Worm (Caenorhabditis elegans) whole organism, L1 larva: ENCODE measurements around the gene F16G10.6.

Source experiments
- C34B4.2 ChIP-seq: sonication (generic microtip); optimal IDR thresholded peaks from 2 replicates; lab custom pipeline; 2017; ENCODE audit warnings: mild to moderate bottlenecking, missing genetic modification characterization, missing compliant biosample characterization
- F16B12.6 ChIP-seq: fragments of 150-350 bp; optimal IDR thresholded peaks from 2 replicates; lab custom pipeline; 2014; ENCODE audit warnings: missing biosample characterization, missing genetic modification characterization
- alr-1 ChIP-seq: fragments of 200-800 bp; sonication (Bioruptor generic); optimal IDR thresholded peaks from 2 replicates; lab custom pipeline; 2018; ENCODE audit warnings: borderline replicate concordance, mild to moderate bottlenecking, missing genetic modification characterization, missing compliant biosample characterization
- blmp-1 ChIP-seq: fragments of 150-350 bp; optimal IDR thresholded peaks from 2 replicates; lab custom pipeline; 2014; ENCODE audit warnings: missing biosample characterization, missing genetic modification characterization
- dsc-1 ChIP-seq: sonication (generic microtip); optimal IDR thresholded peaks from 2 replicates; lab custom pipeline; 2016; ENCODE audit warnings: mild to moderate bottlenecking, missing genetic modification characterization, missing compliant biosample characterization
- efl-1 ChIP-seq, 4 experiments: fragments of 150-350 bp; optimal IDR thresholded peaks in 3 of 4; peaks in 1 of 4; 1 replicate in 1 of 4; 2 replicates in 3 of 4; lab custom pipeline; 2014; ENCODE audit warnings: missing biosample characterization in 2 of 4, missing genetic modification characterization in 2 of 4, missing genetic modification reagents in 2 of 4
- efl-3 ChIP-seq: fragments of 200-800 bp; sonication (Bioruptor generic); optimal IDR thresholded peaks from 2 replicates; lab custom pipeline; 2018; ENCODE audit warnings: mild to moderate bottlenecking, missing genetic modification characterization, missing compliant biosample characterization
- egl-27 ChIP-seq, 2 experiments: fragments of 150-350 bp in 1 of 2; sonication (generic microtip); optimal IDR thresholded peaks; 3 replicates each; lab custom pipeline; 2017 to 2018; ENCODE audit warnings: missing biosample characterization in 2 of 2, missing genetic modification characterization in 2 of 2, missing genetic modification reagents in 2 of 2
- elt-2 ChIP-seq: sonication (generic microtip); optimal IDR thresholded peaks from 2 replicates; lab custom pipeline; 2016; ENCODE audit warnings: missing genetic modification characterization, mild to moderate bottlenecking, inconsistent platforms, missing compliant biosample characterization, missing genetic modification reagents
- fkh-10 ChIP-seq: sonication (generic microtip); optimal IDR thresholded peaks from 2 replicates; lab custom pipeline; 2017; ENCODE audit warnings: missing biosample characterization, missing genetic modification reagents, missing genetic modification characterization
- hlh-17 ChIP-seq: fragments of 200-800 bp; sonication (Bioruptor generic); optimal IDR thresholded peaks from 2 replicates; lab custom pipeline; 2018; ENCODE audit warnings: missing genetic modification characterization, mild to moderate bottlenecking, missing compliant biosample characterization, moderate library complexity, borderline replicate concordance
- hlh-4 ChIP-seq: sonication (generic microtip); optimal IDR thresholded peaks from 2 replicates; lab custom pipeline; 2016; ENCODE audit warnings: mild to moderate bottlenecking, missing genetic modification characterization, missing compliant biosample characterization
- hpl-2 ChIP-seq: fragments of 150-350 bp; optimal IDR thresholded peaks from 2 replicates; lab custom pipeline; 2014; ENCODE audit warnings: missing biosample characterization, missing genetic modification reagents, missing genetic modification characterization
- irx-1 ChIP-seq: sonication (generic microtip); optimal IDR thresholded peaks from 2 replicates; lab custom pipeline; 2016; ENCODE audit warnings: missing genetic modification characterization, missing compliant biosample characterization
- lin-14 ChIP-seq: fragments of 200-800 bp; sonication (Bioruptor generic); optimal IDR thresholded peaks from 2 replicates; lab custom pipeline; 2018; ENCODE audit warnings: mild to moderate bottlenecking, missing genetic modification characterization, moderate library complexity, missing compliant biosample characterization
- lin-35 ChIP-seq, 2 experiments: fragments of 150-350 bp; optimal IDR thresholded peaks; 2 replicates each; lab custom pipeline; 2014; ENCODE audit warnings: missing biosample characterization in 2 of 2, missing genetic modification characterization in 2 of 2, missing genetic modification reagents in 2 of 2
- lin-39 ChIP-seq: fragments of 150-350 bp; optimal IDR thresholded peaks from 2 replicates; lab custom pipeline; 2014; ENCODE audit warnings: missing biosample characterization, missing genetic modification reagents, missing genetic modification characterization
- lir-3 ChIP-seq: sonication (generic microtip); optimal IDR thresholded peaks from 2 replicates; lab custom pipeline; 2016; ENCODE audit warnings: mild to moderate bottlenecking, missing genetic modification characterization, moderate library complexity, missing compliant biosample characterization; ENCODE audit not compliant: poor library complexity
- lsy-2 ChIP-seq, 2 experiments: fragments of 150-350 bp; optimal IDR thresholded peaks; 2 replicates each; lab custom pipeline; 2014; ENCODE audit warnings: missing biosample characterization in 2 of 2, missing genetic modification characterization in 2 of 2
- mdl-1 ChIP-seq, 2 experiments: fragments of 150-350 bp; optimal IDR thresholded peaks; 2 replicates each; lab custom pipeline; 2014 to 2017; ENCODE audit warnings: missing biosample characterization in 2 of 2, missing genetic modification characterization in 2 of 2, inconsistent platforms in 1 of 2
- mep-1 ChIP-seq: fragments of 150-350 bp; optimal IDR thresholded peaks from 2 replicates; lab custom pipeline; 2014; ENCODE audit warnings: missing biosample characterization, missing genetic modification characterization
- nhr-20 ChIP-seq: sonication (generic microtip); optimal IDR thresholded peaks from 2 replicates; lab custom pipeline; 2016; ENCODE audit warnings: mild to moderate bottlenecking, missing genetic modification characterization, missing compliant biosample characterization
- nhr-237 ChIP-seq: fragments of 150-350 bp; optimal IDR thresholded peaks from 2 replicates; lab custom pipeline; 2014; ENCODE audit warnings: missing biosample characterization, missing genetic modification characterization
- nhr-71 ChIP-seq: sonication (generic microtip); optimal IDR thresholded peaks from 2 replicates; lab custom pipeline; 2016; ENCODE audit warnings: mild to moderate bottlenecking, missing genetic modification characterization, moderate library complexity, missing compliant biosample characterization
- nhr-76 ChIP-seq: sonication (generic microtip); optimal IDR thresholded peaks from 2 replicates; lab custom pipeline; 2017; ENCODE audit warnings: missing biosample characterization, missing genetic modification characterization
- nhr-77 ChIP-seq: fragments of 150-350 bp; optimal IDR thresholded peaks from 2 replicates; lab custom pipeline; 2014; ENCODE audit warnings: missing biosample characterization, missing genetic modification characterization
- nhr-90 ChIP-seq: sonication (generic microtip); optimal IDR thresholded peaks from 2 replicates; lab custom pipeline; 2016; ENCODE audit warnings: mild to moderate bottlenecking, missing genetic modification characterization, missing compliant biosample characterization; ENCODE audit not compliant: poor library complexity
- pag-3 ChIP-seq: sonication (generic microtip); optimal IDR thresholded peaks from 2 replicates; lab custom pipeline; 2017; ENCODE audit warnings: missing genetic modification characterization, mild to moderate bottlenecking, missing compliant biosample characterization, antibody characterized with exemption, borderline replicate concordance; ENCODE audit not compliant: insufficient read depth
- pax-3 ChIP-seq: fragments of 200-800 bp; sonication (Bioruptor generic); optimal IDR thresholded peaks from 2 replicates; lab custom pipeline; 2018; ENCODE audit warnings: mild to moderate bottlenecking, missing genetic modification characterization, moderate library complexity, missing compliant biosample characterization
- pqm-1 ChIP-seq: sonication (generic microtip); optimal IDR thresholded peaks from 3 replicates; lab custom pipeline; 2017; ENCODE audit warnings: missing biosample characterization, missing genetic modification characterization
- rnt-1 ChIP-seq: sonication (generic microtip); optimal IDR thresholded peaks from 2 replicates; lab custom pipeline; 2016; ENCODE audit warnings: mild to moderate bottlenecking, missing genetic modification characterization, moderate library complexity, missing compliant biosample characterization
- snpc-4 ChIP-seq: fragments of 150-350 bp; optimal IDR thresholded peaks from 2 replicates; lab custom pipeline; 2014; ENCODE audit warnings: missing biosample characterization, missing genetic modification characterization
- snu-23 ChIP-seq: sonication (generic microtip); optimal IDR thresholded peaks from 2 replicates; lab custom pipeline; 2016; ENCODE audit warnings: missing genetic modification characterization, missing compliant biosample characterization
- sptf-1 ChIP-seq: fragments of 150-350 bp; optimal IDR thresholded peaks from 2 replicates; lab custom pipeline; 2014; ENCODE audit warnings: missing biosample characterization, missing genetic modification characterization
- swsn-7 ChIP-seq: sonication (generic microtip); optimal IDR thresholded peaks from 2 replicates; lab custom pipeline; 2016; ENCODE audit warnings: missing genetic modification characterization, missing compliant biosample characterization
- tbx-2 ChIP-seq: sonication (generic microtip); optimal IDR thresholded peaks from 2 replicates; lab custom pipeline; 2016; ENCODE audit warnings: missing genetic modification characterization, missing compliant biosample characterization
- unc-86 ChIP-seq: sonication (generic microtip); optimal IDR thresholded peaks from 2 replicates; lab custom pipeline; 2016; ENCODE audit warnings: missing genetic modification characterization, missing compliant biosample characterization
- xbp-1 ChIP-seq: sonication (generic microtip); optimal IDR thresholded peaks from 2 replicates; lab custom pipeline; 2016; ENCODE audit warnings: missing genetic modification characterization, missing compliant biosample characterization
- ztf-4 ChIP-seq: fragments of 150-350 bp; optimal IDR thresholded peaks from 2 replicates; lab custom pipeline; 2014; ENCODE audit warnings: missing biosample characterization, missing genetic modification characterization

The F16G10.6 gene

ce11 chrII:2340974-2341373 is 36.7 kb downstream of the F16G10.6 start:
- TF ChIP-seq nhr-71 (tag; lab: Kevin White, UChicago) (no peak), nhr-77 (tag; lab: Kevin White, UChicago) (no peak), C34B4.2 (tag; lab: Kevin White, UChicago) (no peak), rnt-1 (tag; lab: Kevin White, UChicago) (peak; percentile 78), snu-23 (GFP tag; lab: Kevin White, UChicago) (peak; percentile 6), unc-86 (tag; lab: Kevin White, UChicago) (no peak), nhr-90 (tag; lab: Kevin White, UChicago) (no peak), efl-3 (no peak), mdl-1 (tag; optimal IDR thresholded peaks at IDR 0.05; lab: Kevin White, UChicago) (no peak), pag-3 (tag; lab: Kevin White, UChicago) (no peak), pqm-1 (tag; lab: Kevin White, UChicago) (no peak), lin-14 (GFP tag; lab: Kevin White, UChicago) (peak; percentile 61), lsy-2 (tag; optimal IDR thresholded peaks at IDR 0.05; lab: Kevin White, UChicago) (peak in 1 of 2 experiments; percentile 10), efl-1 (optimal IDR thresholded peaks at IDR 0.05; lab: Kevin White, UChicago) (peak; percentile 34 to 44), efl-1 (GFP tag; optimal IDR thresholded peaks at IDR 0.05 in 1 of 2; lab: Kevin White, UChicago) (peak; percentile 18 to 20), blmp-1 (tag; lab: Kevin White, UChicago) (no peak), fkh-10 (GFP tag; lab: Kevin White, UChicago) (no peak), F16B12.6 (peak; percentile 4), lin-35 (GFP tag; optimal IDR thresholded peaks at IDR 0.05; lab: Kevin White, UChicago) (peak; percentile 10 to 23), egl-27 (tag; optimal IDR thresholded peaks at IDR 0.05; lab: Kevin White, UChicago) (no peak), mep-1 (tag; lab: Kevin White, UChicago) (peak; percentile 35)

- no peak for TF ChIP-seq swsn-7 (tag; lab: Kevin White, UChicago)
- TF ChIP-seq tbx-2 (tag; lab: Kevin White, UChicago), result no peak
- no peak for TF ChIP-seq lir-3
- TF ChIP-seq nhr-237, result no peak
- no peak for TF ChIP-seq lin-39 (tag; lab: Kevin White, UChicago)
- TF ChIP-seq nhr-76, result no peak
- no peak for TF ChIP-seq alr-1 (tag; lab: Kevin White, UChicago)
Measured at ce11 chrII:2336177-2336576, 41.5 kb downstream of the F16G10.6 start.

DNA sequence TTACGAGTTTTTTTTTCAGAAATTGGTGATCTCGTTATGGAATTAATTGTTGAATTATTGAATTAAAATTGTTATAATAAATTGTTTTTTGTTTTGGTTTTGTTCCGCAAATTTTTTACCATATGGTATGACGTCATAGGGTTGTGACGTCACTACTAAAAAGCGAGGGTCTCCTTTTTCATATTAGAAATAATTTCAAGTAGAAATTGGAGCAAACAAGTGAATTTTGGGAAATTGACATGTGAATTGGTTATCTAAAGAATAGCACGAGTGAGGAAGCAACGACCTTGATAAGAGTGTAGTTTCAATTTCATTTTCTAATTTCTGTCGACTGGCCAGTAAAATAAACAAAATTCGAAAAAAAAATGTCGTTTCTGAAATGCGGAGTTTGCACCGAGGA is 42.1 kb downstream of the F16G10.6 start, which contains the start of gene F43C11.7:
Gene F43C11.7 (plus strand): TSS at position 326 of the 400 bp plus-strand sequence.
- TF ChIP-seq nhr-20 (tag; lab: Kevin White, UChicago) (peak; percentile 30), hlh-17 (GFP tag; lab: Kevin White, UChicago) (no peak), nhr-71 (tag; lab: Kevin White, UChicago) (peak; percentile 9), hpl-2 (no peak), irx-1 (tag; lab: Kevin White, UChicago) (no peak), elt-2 (tag; lab: Kevin White, UChicago) (peak; percentile 73), lin-35 (GFP tag; optimal IDR thresholded peaks at IDR 0.05; lab: Kevin White, UChicago) (peak in 1 of 2 experiments; percentile 20), efl-1 (optimal IDR thresholded peaks at IDR 0.05; lab: Kevin White, UChicago) (no peak), efl-1 (GFP tag; optimal IDR thresholded peaks at IDR 0.05 in 1 of 2; lab: Kevin White, UChicago) (peak in 1 of 2 experiments; percentile 71), xbp-1 (tag; lab: Kevin White, UChicago) (no peak), snu-23 (GFP tag; lab: Kevin White, UChicago) (no peak), sptf-1 (tag; lab: Kevin White, UChicago) (no peak)

ce11 chrII:2332220-2332619 is 45.4 kb downstream of the F16G10.6 start, which contains the start of gene F43C11.8:
F43C11.8 (plus strand) TSS chrII:2332520.
- TF ChIP-seq pax-3 (tag; lab: Kevin White, UChicago) (no peak), hlh-4 (tag; lab: Kevin White, UChicago) (no peak), nhr-71 (tag; lab: Kevin White, UChicago) (no peak), ztf-4 (tag; lab: Kevin White, UChicago) (no peak), nhr-77 (tag; lab: Kevin White, UChicago) (no peak), dsc-1 (no peak), snpc-4 (tag; lab: Kevin White, UChicago) (no peak)
